Worm (Caenorhabditis elegans): ENCODE results near the gene C51E3.9.

C51E3.9 gene

DNA sequence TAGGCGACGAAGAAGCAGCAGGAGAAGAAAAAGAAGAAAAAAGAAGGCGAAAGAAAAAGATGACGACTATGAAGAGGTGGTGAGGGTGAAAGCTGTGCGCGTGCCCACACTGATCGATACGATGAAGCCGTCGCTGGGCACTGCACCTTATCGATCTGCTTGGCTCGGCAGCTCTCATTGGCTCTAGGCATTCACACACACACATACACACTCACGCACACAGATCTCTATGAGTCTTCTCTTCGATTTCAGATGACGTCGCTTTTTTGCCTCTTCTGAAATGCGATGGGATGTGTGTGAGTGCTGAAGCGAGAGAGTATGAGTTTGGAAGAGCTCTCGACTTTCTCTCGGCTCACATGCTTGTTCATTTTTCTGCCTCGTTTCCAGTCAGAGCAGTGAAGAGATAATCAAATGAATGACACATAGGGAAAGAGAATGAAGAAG is 28.9 kb downstream of the C51E3.9 start (continued):
- 0 out of 2 replicates have a peak, but pooled peaks have one; percentile 51 for TF ChIP-seq dox-1 (GFP tag; IDR thresholded peaks at IDR 0.05)
- TF ChIP-seq ets-4 (GFP tag; optimal IDR thresholded peaks at IDR 0.05) = no peak
- peak; percentile 85 for TF ChIP-seq atf-7 (tag; optimal IDR thresholded peaks at IDR 0.05)
- no peak for TF ChIP-seq F57A8.1 (GFP tag; optimal IDR thresholded peaks at IDR 0.05)
- no peak for TF ChIP-seq aptf-2 (GFP tag; conservative IDR thresholded peaks at IDR 0.05)
- TF ChIP-seq snpc-4 (GFP tag; optimal IDR thresholded peaks at IDR 0.05) = no peak
- TF ChIP-seq snpc-4 (tag; optimal IDR thresholded peaks at IDR 0.05) = peak in 1 of 4 experiments; percentile 5
- peak; percentile 45; the same call in 1 of the 2 replicates for TF ChIP-seq pbrm-1 (GFP tag; IDR thresholded peaks at IDR 0.05)
- TF ChIP-seq egl-18 (GFP tag; IDR thresholded peaks at IDR 0.05) = 0 out of 2 replicates have a peak, but pooled peaks have one; percentile 24
- TF ChIP-seq nhr-120 (GFP tag; IDR thresholded peaks at IDR 0.05) = no peak
- no peak for TF ChIP-seq ceh-91 (GFP tag; IDR thresholded peaks at IDR 0.05)
- no peak for TF ChIP-seq ztf-3 (GFP tag; optimal IDR thresholded peaks at IDR 0.05)
- TF ChIP-seq tbx-9 (tag; optimal IDR thresholded peaks at IDR 0.05; ENCODE audit: borderline replicate concordance) = no peak
- TF ChIP-seq ccch-3 (GFP tag; optimal IDR thresholded peaks at IDR 0.05) = no peak
- no peak for TF ChIP-seq mxl-1 (tag; optimal IDR thresholded peaks at IDR 0.05)
- TF ChIP-seq ceh-58 (GFP tag; IDR thresholded peaks at IDR 0.05) = no peak
- no peak for TF ChIP-seq bed-2 (GFP tag; IDR thresholded peaks at IDR 0.05)
- no peak for TF ChIP-seq ztf-28 (GFP tag; IDR thresholded peaks at IDR 0.05)
- 0 out of 2 replicates have a peak, but pooled peaks have one; percentile 30 for TF ChIP-seq C06A6.2 (GFP tag; conservative IDR thresholded peaks at IDR 0.05)
- TF ChIP-seq lin-26 (GFP tag; IDR thresholded peaks at IDR 0.05) = no peak
- 0 out of 2 replicates have a peak, but pooled peaks have one; percentile 17 for TF ChIP-seq B0336.3 (GFP tag; IDR thresholded peaks at IDR 0.05)
- TF ChIP-seq somi-1 (GFP tag; optimal IDR thresholded peaks at IDR 0.05) = peak; percentile 69
- peak; percentile 29 for TF ChIP-seq ZK185.1 (tag; optimal IDR thresholded peaks at IDR 0.05; ENCODE audit: poor library complexity, severe bottlenecking)
- TF ChIP-seq rcor-1 (GFP tag; IDR thresholded peaks at IDR 0.05) = peak; percentile 63; the same call in 1 of the 2 replicates
- TF ChIP-seq hsf-1 (GFP tag; IDR thresholded peaks at IDR 0.05) = no peak
- no peak for TF ChIP-seq B0019.2 (GFP tag; conservative IDR thresholded peaks at IDR 0.05)
- TF ChIP-seq chd-7 (tag; optimal IDR thresholded peaks at IDR 0.05) = peak; percentile 57
- no peak for TF ChIP-seq ztf-22 (GFP tag; optimal IDR thresholded peaks at IDR 0.05)
- no peak for TF ChIP-seq nhr-80 (tag; optimal IDR thresholded peaks at IDR 0.05)
- TF ChIP-seq D2030.7 (GFP tag; IDR thresholded peaks at IDR 0.05) = no peak

DNA sequence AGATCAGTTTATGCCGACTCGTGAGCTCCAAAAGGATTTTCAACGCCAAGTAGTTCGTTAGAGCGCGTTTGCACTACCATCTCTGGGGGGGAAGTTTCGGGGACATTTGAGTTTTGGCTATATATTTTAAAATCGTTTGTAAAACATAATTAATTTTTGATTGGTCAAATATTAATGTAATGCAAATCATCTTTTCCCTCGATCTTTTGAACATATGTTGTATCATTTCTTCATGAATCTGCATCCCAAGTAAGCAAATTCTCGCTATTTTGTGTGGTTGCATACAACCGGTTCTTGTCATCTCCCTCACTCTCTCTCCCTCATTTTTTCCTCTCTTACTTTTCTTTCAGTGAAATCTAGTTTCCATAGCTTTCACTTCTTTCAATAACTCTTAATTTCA is 32.4 kb downstream of the C51E3.9 start:
- TF ChIP-seq ceh-100 (GFP tag; IDR thresholded peaks at IDR 0.05) (peak; percentile 91), ZK185.1 (tag; optimal IDR thresholded peaks at IDR 0.05; ENCODE audit: poor library complexity, severe bottlenecking) (peak; percentile 2), lin-40 (tag; optimal IDR thresholded peaks at IDR 0.05) (peak; percentile 31), attf-5 (GFP tag; optimal IDR thresholded peaks at IDR 0.05) (peak; percentile 44), ztf-18 (tag; optimal IDR thresholded peaks at IDR 0.05) (peak; percentile 30), dox-1 (GFP tag; IDR thresholded peaks at IDR 0.05) (peak; percentile 58; the same call in 1 of the 2 replicates), snpc-4 (GFP tag; optimal IDR thresholded peaks at IDR 0.05) (no peak), snpc-4 (tag; optimal IDR thresholded peaks at IDR 0.05) (peak in 2 of 4 experiments; percentile 14 to 23), cebp-1 (GFP tag; IDR thresholded peaks at IDR 0.05) (no peak), cebp-1 (tag; optimal IDR thresholded peaks at IDR 0.05) (peak; percentile 32), snpc-3.4 (tag; optimal IDR thresholded peaks at IDR 0.05) (no peak), nfya-1 (tag; optimal IDR thresholded peaks at IDR 0.05; ENCODE audit: borderline replicate concordance, insufficient read depth) (no peak), K12H6.12 (tag; optimal IDR thresholded peaks at IDR 0.05) (peak; percentile 43), attf-3 (GFP tag; conservative IDR thresholded peaks at IDR 0.05) (0 out of 2 replicates have a peak, but pooled peaks have one; percentile 18), nhr-80 (tag; optimal IDR thresholded peaks at IDR 0.05) (peak; percentile 16), C17E4.6 (GFP tag; IDR thresholded peaks at IDR 0.05) (no peak), ceh-79 (tag; optimal IDR thresholded peaks at IDR 0.05) (no peak), ceh-27 (GFP tag; optimal IDR thresholded peaks at IDR 0.05) (peak; percentile 56), mcd-1 (GFP tag; IDR thresholded peaks at IDR 0.05) (peak; percentile 91), hmg-1.2 (GFP tag; IDR thresholded peaks at IDR 0.05) (peak; percentile 10; the same call in 1 of the 2 replicates), let-607 (tag; optimal IDR thresholded peaks at IDR 0.05) (peak in 1 of 2 experiments; percentile 6), nhr-27 (tag; optimal IDR thresholded peaks at IDR 0.05) (no peak), gei-17 (GFP tag; optimal IDR thresholded peaks at IDR 0.05) (no peak)

All from whole organism, young adult.